Worm (Caenorhabditis elegans): Measurements from ENCODE around the gene Y39A1A.22.

Gene Y39A1A.22

DNA sequence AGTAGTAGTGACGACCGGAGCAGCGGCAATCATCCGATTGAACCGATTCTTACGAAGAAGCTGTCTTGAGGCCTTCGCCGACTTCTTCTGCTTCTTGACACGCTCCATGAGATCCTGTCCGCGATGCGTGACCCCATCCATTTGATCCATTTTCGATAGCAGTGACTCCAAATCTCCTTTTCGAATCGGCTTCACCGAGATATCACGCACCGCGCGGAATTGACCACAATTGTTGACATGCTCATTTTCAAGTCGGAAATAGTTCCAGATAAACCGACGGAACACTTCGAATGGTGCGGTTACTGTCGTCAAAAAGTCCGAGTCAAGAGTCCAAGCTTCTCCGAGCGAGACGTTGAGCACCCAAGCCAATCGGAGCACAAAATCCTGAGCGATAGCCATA is 3.0 kb downstream of the Y39A1A.22 start:
- TF ChIP-seq ref-1 (GFP tag; conservative IDR thresholded peaks at IDR 0.05) (no peak), flt-1 (GFP tag; IDR thresholded peaks at IDR 0.05) (no peak), T22C8.4 (GFP tag; IDR thresholded peaks at IDR 0.05) (no peak)

- no peak for TF ChIP-seq ref-1 (GFP tag; conservative IDR thresholded peaks at IDR 0.05)
- TF ChIP-seq tab-1 (GFP tag; IDR thresholded peaks at IDR 0.05), result no peak
- no peak for TF ChIP-seq flt-1 (GFP tag; IDR thresholded peaks at IDR 0.05)
Observed at ce11 chrIII:10702805-10703204, 4.0 kb downstream of the Y39A1A.22 start.

ce11 chrIII:10700460-10700859 is 6.4 kb downstream of the Y39A1A.22 start, which contains the start of gene Y39A1A.20:
Gene Y39A1A.20, minus strand, starts transcription at chrIII:10700560.
- no peak for TF ChIP-seq T22C8.4 (GFP tag; IDR thresholded peaks at IDR 0.05)
- TF ChIP-seq flt-1 (GFP tag; IDR thresholded peaks at IDR 0.05), result no peak
- TF ChIP-seq cog-1 (tag; optimal IDR thresholded peaks at IDR 0.05), result no peak
- TF ChIP-seq tab-1 (GFP tag; IDR thresholded peaks at IDR 0.05), result no peak
- TF ChIP-seq ref-1 (GFP tag; conservative IDR thresholded peaks at IDR 0.05), result no peak
- TF ChIP-seq ztf-23 (GFP tag; IDR thresholded peaks at IDR 0.05), result no peak
- no peak for TF ChIP-seq klf-2 (GFP tag; conservative IDR thresholded peaks at IDR 0.05)
- TF ChIP-seq ztf-29 (GFP tag; IDR thresholded peaks at IDR 0.05), result no peak
- TF ChIP-seq med-1 (GFP tag; optimal IDR thresholded peaks at IDR 0.05; ENCODE audit: insufficient read depth), result no peak

- TF ChIP-seq tab-1 (GFP tag; IDR thresholded peaks at IDR 0.05), result no peak
- no peak for TF ChIP-seq T22C8.4 (GFP tag; IDR thresholded peaks at IDR 0.05)
- TF ChIP-seq ztf-23 (GFP tag; IDR thresholded peaks at IDR 0.05), result no peak
- no peak for TF ChIP-seq cog-1 (tag; optimal IDR thresholded peaks at IDR 0.05)
- TF ChIP-seq ref-1 (GFP tag; conservative IDR thresholded peaks at IDR 0.05), result no peak
- no peak for TF ChIP-seq flt-1 (GFP tag; IDR thresholded peaks at IDR 0.05)
- TF ChIP-seq ztf-29 (GFP tag; IDR thresholded peaks at IDR 0.05), result no peak
- TF ChIP-seq med-1 (GFP tag; optimal IDR thresholded peaks at IDR 0.05; ENCODE audit: insufficient read depth), result no peak
- no peak for TF ChIP-seq klf-2 (GFP tag; conservative IDR thresholded peaks at IDR 0.05)
Observed at ce11 chrIII:10694294-10694693, 12.5 kb downstream of the Y39A1A.22 start, which contains the start of the genes Y39A1A.18 and fmo-3. Gene Y39A1A.18, minus strand, starts transcription at chrIII:10694485. Gene fmo-3, plus strand, starts transcription at chrIII:10694681.

ce11 chrIII:10691019-10691418 is 15.8 kb downstream of the Y39A1A.22 start, which contains the start of gene Y39A1A.17:
Gene Y39A1A.17, minus strand, starts transcription at chrIII:10691119.
- no peak for TF ChIP-seq ref-1 (GFP tag; conservative IDR thresholded peaks at IDR 0.05)
- TF ChIP-seq ztf-23 (GFP tag; IDR thresholded peaks at IDR 0.05), result no peak
- TF ChIP-seq tab-1 (GFP tag; IDR thresholded peaks at IDR 0.05), result no peak
- no peak for TF ChIP-seq klf-2 (GFP tag; conservative IDR thresholded peaks at IDR 0.05)
- no peak for TF ChIP-seq ztf-29 (GFP tag; IDR thresholded peaks at IDR 0.05)
- TF ChIP-seq cog-1 (tag; optimal IDR thresholded peaks at IDR 0.05), result no peak
- TF ChIP-seq med-1 (GFP tag; optimal IDR thresholded peaks at IDR 0.05; ENCODE audit: insufficient read depth), result no peak
- no peak for TF ChIP-seq flt-1 (GFP tag; IDR thresholded peaks at IDR 0.05)
- no peak for TF ChIP-seq T22C8.4 (GFP tag; IDR thresholded peaks at IDR 0.05)

DNA sequence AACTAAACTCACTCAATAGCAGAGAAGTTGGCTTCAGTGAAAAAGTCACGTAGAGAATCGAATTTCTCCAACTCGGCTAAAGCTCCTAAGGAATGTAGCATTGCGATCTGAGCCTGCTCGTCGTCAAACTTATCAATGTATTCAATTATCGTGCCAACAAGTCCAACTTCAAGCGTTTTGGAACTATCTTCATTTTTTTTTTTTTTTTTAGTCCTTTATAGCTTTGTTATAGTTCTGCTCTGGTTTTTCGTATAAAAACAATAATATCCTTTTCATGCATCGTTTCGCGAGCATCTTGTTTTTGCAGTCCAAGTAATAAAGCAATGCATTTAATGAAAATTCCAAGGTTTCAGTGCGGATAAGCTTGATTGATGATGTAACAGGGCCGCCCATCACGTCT is 17.8 kb downstream of the Y39A1A.22 start, which contains the start of gene Y39A1A.31:
Y39A1A.31 (minus strand) TSS at position 101 of the 400 bp plus-strand sequence.
- TF ChIP-seq med-1 (GFP tag; optimal IDR thresholded peaks at IDR 0.05; ENCODE audit: insufficient read depth) (no peak), flt-1 (GFP tag; IDR thresholded peaks at IDR 0.05) (no peak), ref-1 (GFP tag; conservative IDR thresholded peaks at IDR 0.05) (no peak), cog-1 (tag; optimal IDR thresholded peaks at IDR 0.05) (no peak), T22C8.4 (GFP tag; IDR thresholded peaks at IDR 0.05) (no peak), tab-1 (GFP tag; IDR thresholded peaks at IDR 0.05) (no peak), ztf-29 (GFP tag; IDR thresholded peaks at IDR 0.05) (no peak), ztf-23 (GFP tag; IDR thresholded peaks at IDR 0.05) (no peak), klf-2 (GFP tag; conservative IDR thresholded peaks at IDR 0.05) (no peak)

- TF ChIP-seq klf-2 (GFP tag; conservative IDR thresholded peaks at IDR 0.05) (no peak), T22C8.4 (GFP tag; IDR thresholded peaks at IDR 0.05) (no peak), cog-1 (tag; optimal IDR thresholded peaks at IDR 0.05) (no peak), ref-1 (GFP tag; conservative IDR thresholded peaks at IDR 0.05) (no peak)
Observed at ce11 chrIII:10678971-10679370, 27.9 kb downstream of the Y39A1A.22 start, which contains the start of gene Y39A1A.16. Gene Y39A1A.16, plus strand, starts transcription at chrIII:10679271.

- TF ChIP-seq T22C8.4 (GFP tag; IDR thresholded peaks at IDR 0.05), result no peak
Observed at ce11 chrIII:10671894-10672293, 34.9 kb downstream of the Y39A1A.22 start.

DNA sequence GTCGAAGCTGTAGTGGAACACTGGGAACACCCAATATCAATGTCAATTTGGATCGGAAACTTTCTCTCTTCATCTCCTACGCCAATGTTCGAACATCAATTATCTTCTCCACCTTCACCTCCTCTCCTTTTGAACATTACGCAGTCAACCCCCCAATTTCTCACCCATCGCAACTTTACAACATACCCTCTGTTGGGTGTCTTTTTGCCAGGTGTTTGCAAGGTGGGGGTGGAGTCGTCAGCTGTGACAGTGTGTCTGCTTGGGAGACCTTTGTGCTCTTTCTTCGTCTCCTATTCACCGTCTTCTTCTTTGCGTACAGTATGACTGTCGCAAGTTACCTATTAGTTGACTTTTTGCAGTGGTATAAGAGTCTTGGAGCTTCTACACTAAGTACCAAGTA is 40.2 kb downstream of the Y39A1A.22 start:
- TF ChIP-seq ztf-23 (GFP tag; IDR thresholded peaks at IDR 0.05) (no peak), tab-1 (GFP tag; IDR thresholded peaks at IDR 0.05) (no peak), med-1 (GFP tag; optimal IDR thresholded peaks at IDR 0.05; ENCODE audit: insufficient read depth) (no peak), ref-1 (GFP tag; conservative IDR thresholded peaks at IDR 0.05) (no peak), klf-2 (GFP tag; conservative IDR thresholded peaks at IDR 0.05) (no peak), ztf-29 (GFP tag; IDR thresholded peaks at IDR 0.05) (no peak), T22C8.4 (GFP tag; IDR thresholded peaks at IDR 0.05) (no peak), cog-1 (tag; optimal IDR thresholded peaks at IDR 0.05) (no peak), flt-1 (GFP tag; IDR thresholded peaks at IDR 0.05) (no peak)

DNA sequence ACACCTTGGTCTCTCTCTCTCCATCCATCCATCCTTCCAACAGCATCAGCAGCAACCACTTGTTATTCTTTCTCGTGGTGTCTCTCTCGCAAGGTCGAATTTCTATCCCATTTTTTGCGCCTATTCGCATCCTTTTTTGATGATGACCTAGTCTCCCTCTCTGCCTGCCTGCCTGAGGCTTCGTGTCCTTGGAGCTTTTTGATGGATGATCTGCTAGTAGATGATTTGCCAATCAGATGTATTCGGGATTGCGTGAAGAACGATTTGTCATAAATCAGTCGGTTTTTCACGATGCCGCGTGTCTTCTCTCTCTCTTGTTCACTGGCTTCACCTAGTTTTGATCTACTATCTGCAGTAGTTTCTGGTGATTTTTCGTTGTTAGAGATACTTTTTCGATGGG is 45.5 kb downstream of the Y39A1A.22 start:
- TF ChIP-seq ztf-29 (GFP tag; IDR thresholded peaks at IDR 0.05), result 0 out of 2 replicates have a peak, but pooled peaks have one; percentile 16
- no peak for TF ChIP-seq tab-1 (GFP tag; IDR thresholded peaks at IDR 0.05)

- TF ChIP-seq flt-1 (GFP tag; IDR thresholded peaks at IDR 0.05), result no peak
- TF ChIP-seq tab-1 (GFP tag; IDR thresholded peaks at IDR 0.05), result no peak
Observed at ce11 chrIII:10658394-10658793, 48.4 kb downstream of the Y39A1A.22 start.

Data from whole organism, midembryonic.